Fruit fly (Drosophila melanogaster): Measurements from ENCODE around the gene CG12204.
A peak's percentile ranks its signal among the peaks of the same experiment; 100 is the strongest.

The CG12204 gene

DNA sequence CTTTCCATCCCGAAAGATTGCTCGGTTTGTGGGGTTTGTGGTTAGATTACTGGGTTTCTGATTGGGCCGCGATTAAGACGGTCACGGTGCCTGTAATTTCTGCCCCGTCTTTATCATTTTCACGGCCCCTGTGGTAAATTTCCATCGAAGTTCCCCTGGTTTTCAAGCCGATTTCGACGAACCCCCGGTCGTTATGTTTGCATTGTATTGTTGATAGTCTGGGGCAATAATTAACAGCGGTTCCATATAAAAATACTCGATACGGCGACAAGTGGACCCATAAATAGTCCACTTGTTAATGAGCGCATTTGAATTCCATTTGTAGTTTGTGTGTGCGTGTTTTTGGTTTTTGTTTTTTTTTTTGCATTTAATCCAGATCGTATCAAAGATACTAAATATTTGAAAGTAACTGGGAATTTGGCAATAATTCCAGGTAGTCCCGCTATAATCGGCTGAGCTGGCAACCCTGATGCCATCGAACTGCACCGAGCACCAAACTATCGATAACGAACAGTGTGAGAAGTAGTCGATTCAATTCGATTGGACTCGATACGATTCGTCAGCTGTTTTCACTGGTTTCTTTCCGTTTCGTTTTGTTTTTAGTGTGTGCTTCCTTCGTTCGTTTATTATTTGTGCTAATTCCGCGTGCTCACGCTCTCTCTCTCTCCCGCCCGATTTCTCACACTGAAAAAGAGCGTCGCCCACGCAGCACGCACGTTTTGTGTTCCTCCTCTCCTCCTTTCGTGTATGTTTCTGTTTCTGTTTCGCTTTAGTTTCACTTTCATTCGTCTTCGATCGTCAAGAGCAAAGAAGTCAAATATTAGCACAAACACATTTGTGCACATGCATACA is 11.4 kb upstream of the CG12204 start (continued):
- TF ChIP-seq fd102C (GFP tag; optimal IDR thresholded peaks at IDR 0.05) (no peak), CG7786 (GFP tag; optimal IDR thresholded peaks at IDR 0.05) (peak; percentile 38), fu2 (GFP tag; optimal IDR thresholded peaks at IDR 0.05) (peak; percentile 11), CG18764 (GFP tag; optimal IDR thresholded peaks at IDR 0.05) (no peak), gcm2 (GFP tag; optimal IDR thresholded peaks at IDR 0.05) (no peak), Mes4 (GFP tag; optimal IDR thresholded peaks at IDR 0.05) (peak; percentile 29), Xbp1 (GFP tag; optimal IDR thresholded peaks at IDR 0.05) (peak; percentile 54), CG8388 (GFP tag; optimal IDR thresholded peaks at IDR 0.05) (no peak), stc (GFP tag; IDR thresholded peaks at IDR 0.05) (no peak), CG11560 (tag; IDR thresholded peaks at IDR 0.05) (peak; percentile 96), HmgZ (tag; optimal IDR thresholded peaks at IDR 0.05) (peak; percentile 41), Lhr (GFP tag; optimal IDR thresholded peaks at IDR 0.05) (peak; percentile 65), CG15514 (GFP tag; optimal IDR thresholded peaks at IDR 0.05) (peak; percentile 90), CG7357 (GFP tag; IDR thresholded peaks at IDR 0.05) (no peak), CG17912 (GFP tag; optimal IDR thresholded peaks at IDR 0.05) (no peak), CG33557 (GFP tag; optimal IDR thresholded peaks at IDR 0.05) (no peak), TFAM (GFP tag; optimal IDR thresholded peaks at IDR 0.05) (no peak), CG13287 (GFP tag; IDR thresholded peaks at IDR 0.05; ENCODE audit: partially characterized antibody) (peak; percentile 89), CG2116 (GFP tag; optimal IDR thresholded peaks at IDR 0.05) (peak; percentile 88), Med (GFP tag) (peak; percentile 91), ap (GFP tag; IDR thresholded peaks at IDR 0.05) (no peak), chinmo (GFP tag; IDR thresholded peaks at IDR 0.05; ENCODE audit: partially characterized antibody) (peak; percentile 90), CG7271 (tag; optimal IDR thresholded peaks at IDR 0.05) (peak; percentile 22), row (GFP tag; IDR thresholded peaks at IDR 0.05) (peak; percentile 69), tin (GFP tag; optimal IDR thresholded peaks at IDR 0.05) (peak; percentile 33), CG2875 (GFP tag; optimal IDR thresholded peaks at IDR 0.05) (no peak), CG10267 (tag; optimal IDR thresholded peaks at IDR 0.05) (peak; percentile 26), CG12391 (tag; optimal IDR thresholded peaks at IDR 0.05) (peak; percentile 38), Scr (GFP tag; IDR thresholded peaks at IDR 0.05; ENCODE audit: partially characterized antibody) (peak; percentile 82), vnd (GFP tag; IDR thresholded peaks at IDR 0.05; ENCODE audit: partially characterized antibody) (peak; percentile 77), sug (tag; optimal IDR thresholded peaks at IDR 0.05) (peak; percentile 83), Fer1 (GFP tag; optimal IDR thresholded peaks at IDR 0.05) (peak; percentile 53), CG6791 (GFP tag; IDR thresholded peaks at IDR 0.05; ENCODE audit: partially characterized antibody) (peak; percentile 84), tna (GFP tag; IDR thresholded peaks at IDR 0.05; ENCODE audit: partially characterized antibody) (peak; percentile 64), CG6654 (GFP tag; optimal IDR thresholded peaks at IDR 0.05) (no peak), gce (GFP tag; IDR thresholded peaks at IDR 0.05) (0 out of 3 replicates have a peak, but pooled peaks have one; percentile 28), al (GFP tag; IDR thresholded peaks at IDR 0.05) (no peak), HHEX (GFP tag; optimal IDR thresholded peaks at IDR 0.05) (no peak), CG6813 (GFP tag; optimal IDR thresholded peaks at IDR 0.05) (peak; percentile 29), cas (GFP tag; IDR thresholded peaks at IDR 0.05) (no peak), CG1529 (GFP tag; optimal IDR thresholded peaks at IDR 0.05) (no peak), ci (GFP tag; IDR thresholded peaks at IDR 0.05) (peak; percentile 17; the same call in 1 of the 3 replicates), CG10209 (GFP tag; optimal IDR thresholded peaks at IDR 0.05) (no peak), nmo (GFP tag; optimal IDR thresholded peaks at IDR 0.05) (peak; percentile 24), Ptx1 (GFP tag; IDR thresholded peaks at IDR 0.05) (peak; percentile 32; the same call in 1 of the 2 replicates), bbx (GFP tag; IDR thresholded peaks at IDR 0.05; ENCODE audit: partially characterized antibody) (peak; percentile 82), CG9797 (GFP tag; optimal IDR thresholded peaks at IDR 0.05) (peak; percentile 47), CG31365 (tag; optimal IDR thresholded peaks at IDR 0.05) (no peak)

All from whole organism, embryonic.